Worm (Caenorhabditis elegans): ENCODE data around the gene F42C5.3.

The F42C5.3 gene

ce11 chrIV:7305325-7305724, 18.0 kb upstream of the F42C5.3 start, which contains the start of gene npr-27:
Gene npr-27 (plus strand): TSS chrIV:7305625.
- TF ChIP-seq T22C8.4 (GFP tag; IDR thresholded peaks at IDR 0.05) (no peak), med-1 (GFP tag; optimal IDR thresholded peaks at IDR 0.05; ENCODE audit: insufficient read depth) (no peak), ztf-23 (GFP tag; IDR thresholded peaks at IDR 0.05) (no peak), ref-1 (GFP tag; conservative IDR thresholded peaks at IDR 0.05) (no peak), klf-2 (GFP tag; conservative IDR thresholded peaks at IDR 0.05) (no peak)

ce11 chrIV:7301481-7301880, 14.1 kb upstream of the F42C5.3 start:
- no peak for TF ChIP-seq ref-1 (GFP tag; conservative IDR thresholded peaks at IDR 0.05)
- TF ChIP-seq T22C8.4 (GFP tag; IDR thresholded peaks at IDR 0.05), result no peak
- no peak for TF ChIP-seq klf-2 (GFP tag; conservative IDR thresholded peaks at IDR 0.05)
- TF ChIP-seq cog-1 (tag; optimal IDR thresholded peaks at IDR 0.05), result no peak

- no peak for TF ChIP-seq flt-1 (GFP tag; IDR thresholded peaks at IDR 0.05)
- TF ChIP-seq ztf-29 (GFP tag; IDR thresholded peaks at IDR 0.05), result no peak
These were observed 6.7 kb upstream of the F42C5.3 start, which contains the start of gene F42C5.5 for ce11 chrIV:7294121-7294520. Gene F42C5.5 (minus strand): TSS chrIV:7294221.

DNA sequence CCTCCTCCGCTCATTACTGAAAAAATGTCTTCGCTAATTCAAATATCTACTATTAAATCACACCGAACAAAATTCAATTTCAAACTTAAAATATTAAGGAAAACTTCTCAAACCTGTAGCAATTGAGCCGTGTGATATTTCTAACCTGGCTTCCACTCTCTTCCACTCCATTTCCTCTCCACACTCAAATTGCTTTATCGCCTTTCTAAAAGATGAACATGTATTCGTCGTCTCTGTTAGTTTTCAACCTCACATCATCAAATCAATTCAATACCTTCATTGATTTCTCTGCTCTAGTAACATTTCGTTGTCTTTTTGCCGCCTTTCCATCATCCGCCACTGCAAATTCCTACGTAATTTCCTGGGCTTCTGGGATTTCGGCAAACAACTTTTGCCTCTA, 4.6 kb upstream of the F42C5.3 start, which contains the start of gene F42C5.4:
TSS of gene F42C5.4 (minus strand) at position 171 of the 400 bp plus-strand sequence.
- no peak for TF ChIP-seq ref-1 (GFP tag; conservative IDR thresholded peaks at IDR 0.05)
- no peak for TF ChIP-seq ztf-23 (GFP tag; IDR thresholded peaks at IDR 0.05)
- TF ChIP-seq tab-1 (GFP tag; IDR thresholded peaks at IDR 0.05), result no peak
- TF ChIP-seq ztf-29 (GFP tag; IDR thresholded peaks at IDR 0.05), result no peak
- no peak for TF ChIP-seq klf-2 (GFP tag; conservative IDR thresholded peaks at IDR 0.05)
- TF ChIP-seq T22C8.4 (GFP tag; IDR thresholded peaks at IDR 0.05), result no peak
- no peak for TF ChIP-seq med-1 (GFP tag; optimal IDR thresholded peaks at IDR 0.05; ENCODE audit: insufficient read depth)
- no peak for TF ChIP-seq flt-1 (GFP tag; IDR thresholded peaks at IDR 0.05)
- no peak for TF ChIP-seq cog-1 (tag; optimal IDR thresholded peaks at IDR 0.05)

- TF ChIP-seq flt-1 (GFP tag; IDR thresholded peaks at IDR 0.05), result no peak
- TF ChIP-seq ztf-29 (GFP tag; IDR thresholded peaks at IDR 0.05), result no peak
- TF ChIP-seq T22C8.4 (GFP tag; IDR thresholded peaks at IDR 0.05), result no peak
- TF ChIP-seq ztf-23 (GFP tag; IDR thresholded peaks at IDR 0.05), result no peak
- no peak for TF ChIP-seq klf-2 (GFP tag; conservative IDR thresholded peaks at IDR 0.05)
- TF ChIP-seq ref-1 (GFP tag; conservative IDR thresholded peaks at IDR 0.05), result no peak
- TF ChIP-seq tab-1 (GFP tag; IDR thresholded peaks at IDR 0.05), result no peak
- TF ChIP-seq cog-1 (tag; optimal IDR thresholded peaks at IDR 0.05), result no peak
- no peak for TF ChIP-seq med-1 (GFP tag; optimal IDR thresholded peaks at IDR 0.05; ENCODE audit: insufficient read depth)
These were observed 3.7 kb upstream of the F42C5.3 start for ce11 chrIV:7291066-7291465.

- TF ChIP-seq med-1 (GFP tag; optimal IDR thresholded peaks at IDR 0.05; ENCODE audit: insufficient read depth) (no peak), klf-2 (GFP tag; conservative IDR thresholded peaks at IDR 0.05) (no peak), ref-1 (GFP tag; conservative IDR thresholded peaks at IDR 0.05) (no peak), ztf-23 (GFP tag; IDR thresholded peaks at IDR 0.05) (no peak), flt-1 (GFP tag; IDR thresholded peaks at IDR 0.05) (no peak), cog-1 (tag; optimal IDR thresholded peaks at IDR 0.05) (no peak), T22C8.4 (GFP tag; IDR thresholded peaks at IDR 0.05) (no peak), ztf-29 (GFP tag; IDR thresholded peaks at IDR 0.05) (no peak), tab-1 (GFP tag; IDR thresholded peaks at IDR 0.05) (no peak)
These were observed 1.5 kb downstream of the F42C5.3 start, which contains the start of gene C06E4.8 for ce11 chrIV:7285839-7286238. Gene C06E4.8 (minus strand): TSS chrIV:7285875.

DNA sequence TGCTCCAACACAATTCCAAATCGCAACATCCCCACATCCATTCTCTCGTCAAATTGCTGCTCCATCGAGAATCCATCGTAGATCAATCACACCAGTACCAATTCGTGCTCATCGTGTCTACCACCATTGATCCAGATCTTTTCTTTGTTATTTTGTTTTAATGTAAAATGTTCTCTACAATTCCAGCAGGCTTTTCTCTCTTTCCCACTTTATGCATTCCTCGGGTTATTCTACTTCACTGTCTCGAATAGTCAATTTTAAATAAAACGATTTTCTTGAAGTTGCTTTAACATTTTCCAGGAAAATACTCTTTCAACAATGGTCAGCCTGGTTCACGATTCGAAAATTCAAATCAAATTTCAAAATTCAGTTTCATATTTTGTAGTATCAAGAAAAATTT, 4.4 kb downstream of the F42C5.3 start, which contains the start of gene C06E4.1:
TSS of gene C06E4.1 (plus strand) at position 301 of the 400 bp plus-strand sequence.
- TF ChIP-seq flt-1 (GFP tag; IDR thresholded peaks at IDR 0.05) (no peak), tab-1 (GFP tag; IDR thresholded peaks at IDR 0.05) (no peak), ztf-29 (GFP tag; IDR thresholded peaks at IDR 0.05) (no peak), T22C8.4 (GFP tag; IDR thresholded peaks at IDR 0.05) (no peak), klf-2 (GFP tag; conservative IDR thresholded peaks at IDR 0.05) (no peak), cog-1 (tag; optimal IDR thresholded peaks at IDR 0.05) (no peak), ztf-23 (GFP tag; IDR thresholded peaks at IDR 0.05) (no peak), ref-1 (GFP tag; conservative IDR thresholded peaks at IDR 0.05) (no peak), med-1 (GFP tag; optimal IDR thresholded peaks at IDR 0.05; ENCODE audit: insufficient read depth) (no peak)

DNA sequence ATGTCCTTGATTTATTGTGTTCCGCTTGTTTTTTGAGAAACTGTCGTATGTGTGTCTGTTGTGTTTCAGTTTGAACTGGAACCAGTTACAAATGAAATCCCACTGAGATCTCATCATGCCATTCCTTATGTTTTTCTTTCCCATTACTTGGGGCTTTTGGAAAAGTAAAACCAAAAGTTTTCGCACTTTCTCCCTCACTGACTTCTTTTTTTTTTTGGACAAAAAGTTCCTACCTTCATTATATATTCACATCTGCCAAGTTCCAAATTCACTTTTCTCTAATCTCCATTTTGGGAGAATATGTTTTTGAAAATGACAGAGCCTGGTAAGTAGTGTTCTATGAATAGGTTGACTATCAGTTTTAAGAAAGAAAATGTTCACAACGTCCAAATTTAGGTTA, 10.7 kb downstream of the F42C5.3 start, which contains the start of gene C06E4.2:
TSS of gene C06E4.2 (plus strand) at position 301 of the 400 bp plus-strand sequence.
- no peak for TF ChIP-seq ztf-29 (GFP tag; IDR thresholded peaks at IDR 0.05)
- TF ChIP-seq tab-1 (GFP tag; IDR thresholded peaks at IDR 0.05), result no peak
- TF ChIP-seq ztf-23 (GFP tag; IDR thresholded peaks at IDR 0.05), result no peak
- no peak for TF ChIP-seq ref-1 (GFP tag; conservative IDR thresholded peaks at IDR 0.05)
- no peak for TF ChIP-seq T22C8.4 (GFP tag; IDR thresholded peaks at IDR 0.05)

DNA sequence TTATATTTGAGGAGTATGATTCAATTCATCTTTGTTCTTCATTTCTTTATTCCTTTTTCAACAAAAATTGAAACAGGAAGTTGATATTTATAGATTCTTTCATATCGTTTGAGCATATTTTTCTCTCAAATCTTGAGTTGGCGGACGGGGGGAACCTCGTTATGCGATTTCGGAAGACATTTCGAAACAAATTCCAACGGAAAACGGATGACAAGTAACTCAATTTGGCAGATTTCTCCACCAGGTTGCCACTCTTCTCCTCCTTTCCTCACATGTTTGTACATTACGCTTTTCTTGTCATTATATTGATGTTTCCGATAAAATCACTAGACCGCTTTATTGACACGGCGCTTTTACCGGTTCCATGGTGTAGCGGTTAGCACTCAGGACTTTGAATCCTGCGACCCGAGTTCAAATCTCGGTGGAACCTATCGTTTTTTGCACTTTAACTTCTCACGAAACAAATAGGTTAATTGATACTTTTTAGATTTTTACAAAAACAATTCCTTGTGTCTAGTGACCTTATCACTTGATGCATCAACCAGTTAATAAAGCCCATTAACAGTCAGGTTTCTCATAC, 12.3 kb downstream of the F42C5.3 start:
- TF ChIP-seq ztf-29 (GFP tag; IDR thresholded peaks at IDR 0.05), result no peak
- TF ChIP-seq ref-1 (GFP tag; conservative IDR thresholded peaks at IDR 0.05), result no peak
- TF ChIP-seq T22C8.4 (GFP tag; IDR thresholded peaks at IDR 0.05), result no peak
- no peak for TF ChIP-seq ztf-23 (GFP tag; IDR thresholded peaks at IDR 0.05)
- TF ChIP-seq med-1 (GFP tag; optimal IDR thresholded peaks at IDR 0.05; ENCODE audit: insufficient read depth), result no peak
- TF ChIP-seq klf-2 (GFP tag; conservative IDR thresholded peaks at IDR 0.05), result no peak

ce11 chrIV:7263137-7263536, 24.2 kb downstream of the F42C5.3 start, which contains the start of gene glb-2:
Gene glb-2 (minus strand): TSS chrIV:7263237.
- TF ChIP-seq ref-1 (GFP tag; conservative IDR thresholded peaks at IDR 0.05), result no peak
- no peak for TF ChIP-seq flt-1 (GFP tag; IDR thresholded peaks at IDR 0.05)
- no peak for TF ChIP-seq ztf-23 (GFP tag; IDR thresholded peaks at IDR 0.05)
- TF ChIP-seq tab-1 (GFP tag; IDR thresholded peaks at IDR 0.05), result no peak
- TF ChIP-seq ztf-29 (GFP tag; IDR thresholded peaks at IDR 0.05), result no peak
- no peak for TF ChIP-seq T22C8.4 (GFP tag; IDR thresholded peaks at IDR 0.05)
- no peak for TF ChIP-seq med-1 (GFP tag; optimal IDR thresholded peaks at IDR 0.05; ENCODE audit: insufficient read depth)
- no peak for TF ChIP-seq cog-1 (tag; optimal IDR thresholded peaks at IDR 0.05)
- TF ChIP-seq klf-2 (GFP tag; conservative IDR thresholded peaks at IDR 0.05), result no peak
